Fruit fly (Drosophila melanogaster) whole organism, prepupa: ENCODE data around the gene Awh.

Source experiments
- CG10669 ChIP-seq: fragments of 200-800 bp; sonication (Bioruptor generic); optimal IDR thresholded peaks from 3 replicates; lab custom pipeline; 2018; ENCODE audit warnings: missing biosample characterization, mild to moderate bottlenecking, missing genetic modification characterization, moderate library complexity
- CG11762 ChIP-seq: fragments of 200-800 bp; sonication (Bioruptor generic); optimal IDR thresholded peaks from 3 replicates; lab custom pipeline; 2016; ENCODE audit warnings: missing biosample characterization, missing genetic modification characterization; ENCODE audit not compliant: insufficient read depth
- CG11902 ChIP-seq: fragments of 200-800 bp; sonication (Bioruptor generic); optimal IDR thresholded peaks from 3 replicates; lab custom pipeline; 2016; ENCODE audit warnings: missing biosample characterization, missing genetic modification characterization
- CG15336 ChIP-seq: fragments of 200-800 bp; sonication (Bioruptor generic); IDR thresholded peaks from 2 replicates; pipeline ENCODE4 v1.3.6; 2022; ENCODE audit warnings: missing biosample characterization, missing genetic modification characterization
- CG1621 ChIP-seq: fragments of 200-800 bp; sonication (Bioruptor generic); optimal IDR thresholded peaks from 3 replicates; lab custom pipeline; 2018; ENCODE audit warnings: missing biosample characterization, mild to moderate bottlenecking, missing genetic modification characterization
- CG31627 ChIP-seq: fragments of 200-800 bp; sonication (Bioruptor generic); optimal IDR thresholded peaks from 3 replicates; lab custom pipeline; 2016; ENCODE audit warnings: missing biosample characterization, missing genetic modification characterization
- CG32006 ChIP-seq: fragments of 200-800 bp; sonication (Bioruptor generic); optimal IDR thresholded peaks from 3 replicates; lab custom pipeline; 2017; ENCODE audit warnings: missing biosample characterization, mild to moderate bottlenecking, missing genetic modification characterization
- CG34406 ChIP-seq: fragments of 200-800 bp; sonication (Bioruptor generic); optimal IDR thresholded peaks from 3 replicates; lab custom pipeline; 2016; ENCODE audit warnings: missing biosample characterization, missing genetic modification characterization
- CG3919 ChIP-seq: fragments of 200-800 bp; sonication (Bioruptor generic); optimal IDR thresholded peaks from 3 replicates; lab custom pipeline; 2016; ENCODE audit warnings: missing biosample characterization, missing genetic modification characterization
- CG4318 ChIP-seq: fragments of 200-800 bp; sonication (Bioruptor generic); optimal IDR thresholded peaks from 3 replicates; lab custom pipeline; 2017; ENCODE audit warnings: missing biosample characterization, mild to moderate bottlenecking, missing genetic modification characterization
- CG6276 ChIP-seq: fragments of 200-800 bp; sonication (Bioruptor generic); optimal IDR thresholded peaks from 2 replicates; lab custom pipeline; 2017; ENCODE audit warnings: missing biosample characterization, mild to moderate bottlenecking, missing genetic modification characterization
- CG6792 ChIP-seq: fragments of 200-800 bp; sonication (Bioruptor generic); optimal IDR thresholded peaks from 3 replicates; lab custom pipeline; 2016; ENCODE audit warnings: missing biosample characterization, missing genetic modification characterization
- CG6854 ChIP-seq: fragments of 200-800 bp; sonication (Bioruptor generic); optimal IDR thresholded peaks from 2 replicates; lab custom pipeline; 2017; ENCODE audit warnings: missing biosample characterization, mild to moderate bottlenecking, missing genetic modification characterization
- CG7368 ChIP-seq: fragments of 200-800 bp; sonication (Bioruptor generic); optimal IDR thresholded peaks from 3 replicates; lab custom pipeline; 2016; ENCODE audit warnings: missing biosample characterization, missing genetic modification characterization
- CG8119 ChIP-seq: fragments of 200-800 bp; sonication (Bioruptor generic); IDR thresholded peaks from 3 replicates; pipeline ENCODE4 v1.3.6; 2022; ENCODE audit warnings: missing biosample characterization, missing genetic modification characterization
- CG8319 ChIP-seq: fragments of 200-800 bp; sonication (Bioruptor generic); optimal IDR thresholded peaks from 3 replicates; lab custom pipeline; 2016; ENCODE audit warnings: missing biosample characterization, missing genetic modification characterization
- CG8632 ChIP-seq: fragments of 200-800 bp; sonication (Bioruptor generic); optimal IDR thresholded peaks from 3 replicates; lab custom pipeline; 2016; ENCODE audit warnings: missing biosample characterization, missing genetic modification characterization
- CG9139 ChIP-seq: fragments of 200-800 bp; sonication (Bioruptor generic); optimal IDR thresholded peaks from 3 replicates; lab custom pipeline; 2017; ENCODE audit warnings: missing biosample characterization, mild to moderate bottlenecking, missing genetic modification characterization
- Eip78C ChIP-seq: fragments of 200-800 bp; sonication (Bioruptor generic); peaks from one replicate; lab custom pipeline; 2016; ENCODE audit warnings: missing biosample characterization, missing genetic modification characterization
- Eip93F ChIP-seq: fragments of 200-800 bp; sonication (Bioruptor generic); optimal IDR thresholded peaks from 2 replicates; lab custom pipeline; 2016; ENCODE audit warnings: missing biosample characterization, mild to moderate bottlenecking, missing genetic modification characterization
- Ets21C ChIP-seq: fragments of 200-800 bp; sonication (Bioruptor generic); optimal IDR thresholded peaks from 3 replicates; lab custom pipeline; 2016; ENCODE audit warnings: missing biosample characterization, missing genetic modification characterization
- Ets96B ChIP-seq: fragments of 200-800 bp; optimal IDR thresholded peaks from 2 replicates; lab custom pipeline; 2019; ENCODE audit warnings: missing biosample characterization, mild to moderate bottlenecking, missing genetic modification characterization, moderate library complexity
- Gug ChIP-seq: fragments of 200-800 bp; sonication (Bioruptor generic); IDR thresholded peaks from 2 replicates; pipeline ENCODE4 v1.3.6; 2022; ENCODE audit warnings: missing biosample characterization, missing genetic modification characterization
- Hr38 ChIP-seq: sonication (Bioruptor generic); optimal IDR thresholded peaks from 2 replicates; lab custom pipeline; 2016; ENCODE audit warnings: missing biosample characterization, missing genetic modification characterization
- Hr4 ChIP-seq: fragments of 200-800 bp; sonication (Bioruptor generic); optimal IDR thresholded peaks from 3 replicates; lab custom pipeline; 2016; ENCODE audit warnings: missing biosample characterization, missing genetic modification characterization
- Lpt ChIP-seq: fragments of 200-800 bp; sonication (Bioruptor generic); optimal IDR thresholded peaks from 3 replicates; lab custom pipeline; 2016; ENCODE audit warnings: missing biosample characterization, missing genetic modification characterization
- Met ChIP-seq: fragments of 200-800 bp; sonication (Bioruptor generic); optimal IDR thresholded peaks from 3 replicates; lab custom pipeline; 2016; ENCODE audit warnings: missing biosample characterization, missing genetic modification characterization
- OdsH ChIP-seq: fragments of 200-800 bp; sonication (Bioruptor generic); optimal IDR thresholded peaks from 3 replicates; lab custom pipeline; 2016; ENCODE audit warnings: missing biosample characterization, missing genetic modification characterization
- Smox ChIP-seq: fragments of 200-800 bp; sonication (Bioruptor generic); optimal IDR thresholded peaks from 3 replicates; lab custom pipeline; 2016; ENCODE audit warnings: missing biosample characterization, missing genetic modification characterization
- Sox102F ChIP-seq: fragments of 200-800 bp; sonication (Bioruptor generic); optimal IDR thresholded peaks from 2 replicates; lab custom pipeline; 2016; ENCODE audit warnings: missing biosample characterization, mild to moderate bottlenecking, missing genetic modification characterization
- achi ChIP-seq: fragments of 200-800 bp; sonication (Bioruptor generic); optimal IDR thresholded peaks from 3 replicates; lab custom pipeline; 2016; ENCODE audit warnings: missing biosample characterization, missing genetic modification characterization
- acj6 ChIP-seq: fragments of 200-800 bp; sonication (Bioruptor generic); optimal IDR thresholded peaks from 3 replicates; lab custom pipeline; 2016; ENCODE audit warnings: missing biosample characterization, missing genetic modification characterization
- dac ChIP-seq: fragments of 200-800 bp; sonication (Bioruptor generic); optimal IDR thresholded peaks from 2 replicates; lab custom pipeline; 2017; ENCODE audit warnings: missing biosample characterization, mild to moderate bottlenecking, missing genetic modification characterization
- eg ChIP-seq: fragments of 200-800 bp; sonication (Bioruptor generic); IDR thresholded peaks from 3 replicates; pipeline ENCODE4 v1.3.6; 2022; ENCODE audit warnings: missing biosample characterization, missing genetic modification characterization
- esn ChIP-seq: fragments of 200-800 bp; sonication (Bioruptor generic); optimal IDR thresholded peaks from 2 replicates; lab custom pipeline; 2016; ENCODE audit warnings: missing biosample characterization, mild to moderate bottlenecking, missing genetic modification characterization, moderate library complexity
- fd85E ChIP-seq: fragments of 200-800 bp; sonication (Bioruptor generic); optimal IDR thresholded peaks from 3 replicates; lab custom pipeline; 2016; ENCODE audit warnings: missing biosample characterization, missing genetic modification characterization
- fkh ChIP-seq: fragments of 200-800 bp; sonication (Bioruptor generic); optimal IDR thresholded peaks from 3 replicates; lab custom pipeline; 2017; ENCODE audit warnings: missing biosample characterization, mild to moderate bottlenecking, missing genetic modification characterization, moderate library complexity
- net ChIP-seq: fragments of 200-800 bp; sonication (Bioruptor generic); optimal IDR thresholded peaks from 3 replicates; lab custom pipeline; 2016; ENCODE audit warnings: missing biosample characterization, missing genetic modification characterization
- salr ChIP-seq, 2 experiments: fragments of 200-800 bp; sonication (Bioruptor generic); optimal IDR thresholded peaks; 3 replicates each; lab custom pipeline; 2016 to 2018; ENCODE audit warnings: missing biosample characterization in 2 of 2, missing genetic modification characterization in 2 of 2, mild to moderate bottlenecking in 1 of 2
- ss ChIP-seq, 2 experiments: fragments of 200-800 bp; sonication (Bioruptor generic); optimal IDR thresholded peaks; 2 replicates in 1 of 2; 3 replicates in 1 of 2; lab custom pipeline; 2017 to 2018; ENCODE audit warnings: mild to moderate bottlenecking in 2 of 2, missing biosample characterization in 2 of 2, missing genetic modification characterization in 2 of 2, moderate library complexity in 1 of 2
- topi ChIP-seq: fragments of 200-800 bp; sonication (Bioruptor generic); optimal IDR thresholded peaks from 3 replicates; lab custom pipeline; 2016; ENCODE audit warnings: missing biosample characterization, missing genetic modification characterization
- vri ChIP-seq: fragments of 200-800 bp; sonication (Bioruptor generic); optimal IDR thresholded peaks from 3 replicates; lab custom pipeline; 2016; ENCODE audit warnings: missing biosample characterization, mild to moderate bottlenecking, missing genetic modification characterization

Gene Awh

DNA sequence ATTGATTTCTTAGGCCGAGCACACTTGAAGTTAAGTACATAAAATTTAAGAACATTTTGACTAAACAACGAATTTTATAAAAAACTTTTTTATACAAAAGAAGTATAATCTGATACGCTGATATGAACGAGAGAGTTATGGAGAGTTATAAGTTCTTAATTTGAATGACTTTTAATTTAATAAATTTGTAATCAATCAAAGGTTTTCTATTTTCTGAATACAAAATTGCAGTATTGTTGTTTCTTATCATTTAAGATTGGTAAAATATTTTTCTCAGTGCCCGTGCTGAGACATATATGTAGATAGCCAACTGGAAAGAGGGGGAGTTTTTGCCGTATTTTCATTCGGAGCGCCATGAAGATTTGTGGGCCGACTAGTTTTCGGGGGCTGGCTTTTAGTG lies 27.1 kb downstream of the Awh start:
- TF ChIP-seq Hr4 (peak; percentile 27), CG15336 (peak; percentile 46), fkh (no peak), CG3919 (GFP tag; lab: Kevin White, UChicago) (no peak), CG32006 (peak; percentile 63), Sox102F (GFP tag; lab: Kevin White, UChicago) (no peak), CG7368 (GFP tag; lab: Kevin White, UChicago) (no peak), CG6276 (GFP tag; lab: Kevin White, UChicago) (no peak), CG4318 (GFP tag; lab: Kevin White, UChicago) (peak; percentile 8)

DNA sequence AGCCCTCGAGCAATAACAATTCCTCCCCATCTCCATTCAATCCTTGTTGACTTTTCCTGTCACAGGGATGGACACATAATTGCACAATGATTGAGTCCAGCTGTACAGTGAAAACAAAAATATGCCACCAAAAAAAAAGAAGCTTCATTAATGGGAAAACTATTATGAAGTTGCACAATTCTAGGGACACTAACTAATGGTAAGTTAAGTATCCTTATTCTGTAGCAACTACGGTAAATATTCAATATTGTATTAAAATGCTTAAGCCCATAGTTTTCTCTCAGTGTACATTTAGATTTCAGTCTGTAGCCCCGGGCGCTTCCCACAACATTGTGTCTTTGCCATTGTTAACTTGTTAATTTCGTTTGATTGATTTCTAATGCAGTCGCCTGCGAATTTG lies 29.0 kb downstream of the Awh start:
- TF ChIP-seq Hr4 (no peak), CG8319 (GFP tag; lab: Kevin White, UChicago) (no peak), Eip78C (GFP tag; lab: Kevin White, UChicago) (no peak), Eip93F (GFP tag; lab: Kevin White, UChicago) (no peak), Gug (GFP tag; lab: Robert Waterston, UW) (no peak), Sox102F (GFP tag; lab: Kevin White, UChicago) (no peak), Smox (GFP tag; lab: Kevin White, UChicago) (no peak), Met (no peak), CG3919 (GFP tag; lab: Kevin White, UChicago) (no peak), CG1621 (tag; lab: Kevin White, UChicago) (no peak), CG8632 (no peak)

DNA sequence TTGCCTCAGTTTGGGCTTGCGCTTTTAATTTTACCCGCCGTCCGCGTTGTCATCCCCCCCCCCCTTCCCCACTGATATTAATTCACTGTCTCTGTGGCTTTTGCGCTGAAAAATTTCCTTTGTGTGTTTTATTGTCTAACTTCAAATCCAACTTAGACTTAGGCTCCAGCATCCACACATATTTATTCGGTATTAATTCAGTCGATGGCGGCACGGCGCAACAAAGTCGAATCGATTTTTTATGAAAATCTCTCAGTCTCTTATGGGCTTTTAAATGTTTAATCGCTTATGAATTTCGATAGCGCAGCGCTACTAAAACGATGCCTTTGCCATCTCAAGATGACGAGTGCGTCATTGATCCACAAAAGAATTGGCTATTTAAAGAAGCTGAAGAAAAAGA lies 30.0 kb downstream of the Awh start:
- no peak for TF ChIP-seq CG6792 (GFP tag; lab: Kevin White, UChicago)
- TF ChIP-seq CG9139 (GFP tag; lab: Kevin White, UChicago), result no peak
- no peak for TF ChIP-seq CG11762 (GFP tag; lab: Kevin White, UChicago)
- no peak for TF ChIP-seq salr (GFP tag; optimal IDR thresholded peaks at IDR 0.05; lab: Kevin White, UChicago)
- no peak for TF ChIP-seq net (GFP tag; lab: Kevin White, UChicago)

DNA sequence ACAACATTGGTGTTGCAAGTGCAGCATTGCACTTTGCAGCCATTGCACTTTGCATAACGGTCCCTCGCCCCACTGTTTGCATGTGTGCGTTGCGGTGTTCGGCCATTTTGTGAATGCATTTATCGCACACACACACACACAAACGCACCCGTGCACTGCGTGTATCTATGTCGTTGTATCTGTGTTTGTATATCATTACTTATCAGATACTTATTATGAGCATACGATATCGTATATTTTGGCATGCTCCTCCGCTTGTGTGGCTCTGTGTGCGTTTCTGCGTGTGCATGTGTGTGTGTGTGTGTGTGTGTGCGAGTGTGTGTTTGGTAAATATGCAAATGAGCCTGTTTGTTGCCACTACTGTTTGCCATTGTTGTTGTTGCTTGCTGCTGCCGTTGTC lies 30.9 kb downstream of the Awh start:
- TF ChIP-seq fkh, result peak; percentile 19
- TF ChIP-seq dac (GFP tag; lab: Kevin White, UChicago), result no peak
- peak; percentile 9 for TF ChIP-seq CG3919 (GFP tag; lab: Kevin White, UChicago)

DNA sequence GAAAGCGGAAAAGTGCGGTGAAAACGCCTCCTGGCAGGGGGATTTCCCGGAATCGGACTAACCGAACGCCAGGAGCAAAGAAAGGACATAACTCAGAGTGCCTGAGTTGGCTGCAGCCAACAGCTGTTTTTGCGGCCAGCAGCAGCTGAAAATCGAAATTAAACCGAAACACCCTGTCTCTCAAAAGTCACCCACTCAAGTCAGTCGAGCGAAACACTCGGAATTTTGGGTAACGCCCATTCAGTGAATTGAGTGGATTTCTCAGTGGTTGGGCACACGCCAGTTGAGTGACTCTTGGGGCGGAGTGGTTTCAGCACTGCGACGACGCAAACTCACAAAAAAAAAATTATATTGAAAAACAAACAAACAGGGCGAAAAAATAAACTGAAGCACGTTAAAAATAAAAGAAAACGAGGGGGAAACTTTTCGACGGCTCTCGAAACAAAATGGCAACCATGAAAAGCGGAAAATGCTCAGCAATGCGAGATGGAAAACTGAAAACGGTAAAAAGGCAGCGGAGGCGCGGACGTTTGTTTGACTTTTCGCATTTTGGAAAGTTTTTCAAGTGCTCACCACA lies 32.8 kb downstream of the Awh start:
- no peak for TF ChIP-seq Eip93F (GFP tag; lab: Kevin White, UChicago)
- TF ChIP-seq OdsH, result peak; percentile 15
- TF ChIP-seq CG6854 (GFP tag; lab: Kevin White, UChicago), result peak; percentile 76
- TF ChIP-seq Lpt (GFP tag; lab: Kevin White, UChicago), result peak; percentile 61
- peak; percentile 51 for TF ChIP-seq achi (GFP tag; lab: Kevin White, UChicago)
- no peak for TF ChIP-seq acj6
- no peak for TF ChIP-seq esn (GFP tag; lab: Kevin White, UChicago)
- peak; percentile 14 for TF ChIP-seq topi
- no peak for TF ChIP-seq Met
- TF ChIP-seq CG32006, result peak; percentile 23
- no peak for TF ChIP-seq Ets21C (GFP tag; lab: Kevin White, UChicago)
- peak; percentile 27 for TF ChIP-seq fd85E (GFP tag; lab: Kevin White, UChicago)
- TF ChIP-seq CG34406 (GFP tag; lab: Kevin White, UChicago), result peak; percentile 59
- no peak for TF ChIP-seq CG11902 (GFP tag; lab: Kevin White, UChicago)
- peak; percentile 35 for TF ChIP-seq vri (GFP tag; lab: Kevin White, UChicago)
- no peak for TF ChIP-seq Hr38
- no peak for TF ChIP-seq CG31627 (GFP tag; lab: Kevin White, UChicago)
- no peak for TF ChIP-seq CG4318 (GFP tag; lab: Kevin White, UChicago)
- TF ChIP-seq Smox (GFP tag; lab: Kevin White, UChicago), result no peak
- TF ChIP-seq net (GFP tag; lab: Kevin White, UChicago), result peak; percentile 81
- peak; percentile 73 for TF ChIP-seq CG1621 (tag; lab: Kevin White, UChicago)
- peak; percentile 46 for TF ChIP-seq CG8632
- TF ChIP-seq eg (GFP tag; lab: Robert Waterston, UW), result peak; percentile 97
- peak; percentile 77 for TF ChIP-seq CG7368 (GFP tag; lab: Kevin White, UChicago)
- peak; percentile 83 for TF ChIP-seq CG15336
- TF ChIP-seq CG10669 (GFP tag; lab: Kevin White, UChicago), result peak; percentile 69
- TF ChIP-seq Ets96B (tag; lab: Kevin White, UChicago), result peak; percentile 49
- TF ChIP-seq ss (GFP tag; optimal IDR thresholded peaks at IDR 0.05; lab: Kevin White, UChicago), result peak; percentile 84 to 93
- TF ChIP-seq CG11762 (GFP tag; lab: Kevin White, UChicago), result no peak
- TF ChIP-seq CG8119, result peak; percentile 92
